Fruit fly (Drosophila melanogaster): ENCODE data around the gene CkIIalpha-i1.

CkIIalpha-i1 gene

dm6 chr3L:15816714-15817113, at the start of gene CkIIalpha-i1 (continued):
- no peak for TF ChIP-seq Myb (GFP tag; optimal IDR thresholded peaks at IDR 0.05)
- TF ChIP-seq chm (GFP tag; IDR thresholded peaks at IDR 0.05): no peak
- TF ChIP-seq CG6813 (GFP tag; optimal IDR thresholded peaks at IDR 0.05): no peak
- TF ChIP-seq CG8924 (tag; optimal IDR thresholded peaks at IDR 0.05): no peak
- TF ChIP-seq grau (tag; optimal IDR thresholded peaks at IDR 0.05): no peak
- no peak for TF ChIP-seq GATAe (GFP tag; conservative IDR thresholded peaks at IDR 0.05)
- no peak for TF ChIP-seq cato (GFP tag; optimal IDR thresholded peaks at IDR 0.05; ENCODE audit: borderline replicate concordance)
- no peak for TF ChIP-seq hkb (optimal IDR thresholded peaks at IDR 0.05)
- TF ChIP-seq hkb (GFP tag; IDR thresholded peaks at IDR 0.05): no peak
- no peak for TF ChIP-seq org-1 (GFP tag; optimal IDR thresholded peaks at IDR 0.05)
- no peak for TF ChIP-seq CG7928 (GFP tag; optimal IDR thresholded peaks at IDR 0.05)
- no peak for TF ChIP-seq tap (tag; optimal IDR thresholded peaks at IDR 0.05)
- no peak for TF ChIP-seq z (GFP tag; IDR thresholded peaks at IDR 0.05)
- TF ChIP-seq cwo (GFP tag; optimal IDR thresholded peaks at IDR 0.05): no peak
- TF ChIP-seq aop (GFP tag; IDR thresholded peaks at IDR 0.05): no peak
- TF ChIP-seq CG32767 (GFP tag; IDR thresholded peaks at IDR 0.05): no peak
- no peak for TF ChIP-seq zfh2 (GFP tag; optimal IDR thresholded peaks at IDR 0.05)
- no peak for TF ChIP-seq CG13424 (tag; optimal IDR thresholded peaks at IDR 0.05)
- no peak for TF ChIP-seq HLH54F (GFP tag; optimal IDR thresholded peaks at IDR 0.05)
- no peak for TF ChIP-seq CG4404 (GFP tag; IDR thresholded peaks at IDR 0.05)
- peak; percentile 46 for TF ChIP-seq pzg (GFP tag; optimal IDR thresholded peaks at IDR 0.05)
- no peak for TF ChIP-seq Rfx (GFP tag; IDR thresholded peaks at IDR 0.05)
- TF ChIP-seq psq (GFP tag; optimal IDR thresholded peaks at IDR 0.05): no peak
- TF ChIP-seq CG10979 (tag; optimal IDR thresholded peaks at IDR 0.05): no peak
- TF ChIP-seq sisA (GFP tag; IDR thresholded peaks at IDR 0.05): no peak
- no peak for TF ChIP-seq ken (GFP tag; IDR thresholded peaks at IDR 0.05)
- TF ChIP-seq CG2116 (GFP tag; optimal IDR thresholded peaks at IDR 0.05): peak; percentile 97
- TF ChIP-seq p53 (GFP tag; optimal IDR thresholded peaks at IDR 0.05): no peak
- TF ChIP-seq CG12299 (tag; optimal IDR thresholded peaks at IDR 0.05): no peak
- TF ChIP-seq br (optimal IDR thresholded peaks at IDR 0.05): no peak
- TF ChIP-seq Dll (GFP tag; IDR thresholded peaks at IDR 0.05; ENCODE audit: partially characterized antibody): peak; percentile 96
- no peak for TF ChIP-seq CG7786 (GFP tag; optimal IDR thresholded peaks at IDR 0.05)
- TF ChIP-seq nom (GFP tag; optimal IDR thresholded peaks at IDR 0.05): no peak
- no peak for TF ChIP-seq lola (GFP tag; optimal IDR thresholded peaks at IDR 0.05)
- no peak for TF ChIP-seq az2 (GFP tag; optimal IDR thresholded peaks at IDR 0.05)
- TF ChIP-seq CG30020 (tag; optimal IDR thresholded peaks at IDR 0.05): no peak
- TF ChIP-seq CG30403 (GFP tag; optimal IDR thresholded peaks at IDR 0.05): no peak
- TF ChIP-seq Dref (GFP tag; IDR thresholded peaks at IDR 0.05): peak; percentile 92
- no peak for TF ChIP-seq Spps (tag; optimal IDR thresholded peaks at IDR 0.05)
- TF ChIP-seq zen2 (GFP tag; IDR thresholded peaks at IDR 0.05; ENCODE audit: partially characterized antibody): peak; percentile 97; the same call in 2 of the 3 replicates
- no peak for TF ChIP-seq B-H2 (GFP tag; optimal IDR thresholded peaks at IDR 0.05)
- no peak for TF ChIP-seq CG9727 (GFP tag; optimal IDR thresholded peaks at IDR 0.05)
- TF ChIP-seq Fer2 (tag; optimal IDR thresholded peaks at IDR 0.05): no peak
- TF ChIP-seq hth (optimal IDR thresholded peaks at IDR 0.05): no peak
- no peak for TF ChIP-seq CG17385 (GFP tag; optimal IDR thresholded peaks at IDR 0.05)
- no peak for TF ChIP-seq stc (GFP tag; IDR thresholded peaks at IDR 0.05)
- TF ChIP-seq gt (GFP tag; IDR thresholded peaks at IDR 0.05): no peak
- TF ChIP-seq H2.0 (GFP tag; IDR thresholded peaks at IDR 0.05): no peak
- TF ChIP-seq gro (GFP tag; optimal IDR thresholded peaks at IDR 0.05): no peak
- no peak for TF ChIP-seq CG2889 (GFP tag; IDR thresholded peaks at IDR 0.05)
- no peak for TF ChIP-seq Nf-YB (GFP tag; optimal IDR thresholded peaks at IDR 0.05)
- TF ChIP-seq CG17186 (GFP tag; optimal IDR thresholded peaks at IDR 0.05): no peak
- no peak for TF ChIP-seq ara (GFP tag; IDR thresholded peaks at IDR 0.05)
